Fruit fly (Drosophila melanogaster) whole organism, prepupa: Measurements from ENCODE around the gene CheB38c.

ENCODE experiments used
- CG10631 ChIP-seq: fragments of 200-800 bp; sonication (Bioruptor generic); optimal IDR thresholded peaks from 2 replicates; lab custom pipeline; 2016; ENCODE audit warnings: missing biosample characterization, missing genetic modification characterization
- CG11294 ChIP-seq: fragments of 200-800 bp; sonication (Bioruptor generic); IDR thresholded peaks from 2 replicates; pipeline ENCODE4 v1.3.6; 2022; ENCODE audit warnings: missing biosample characterization, missing genetic modification characterization
- CG11762 ChIP-seq: fragments of 200-800 bp; sonication (Bioruptor generic); optimal IDR thresholded peaks from 3 replicates; lab custom pipeline; 2016; ENCODE audit warnings: missing biosample characterization, missing genetic modification characterization; ENCODE audit not compliant: insufficient read depth
- CG11902 ChIP-seq: fragments of 200-800 bp; sonication (Bioruptor generic); optimal IDR thresholded peaks from 3 replicates; lab custom pipeline; 2016; ENCODE audit warnings: missing biosample characterization, missing genetic modification characterization
- CG1621 ChIP-seq: fragments of 200-800 bp; sonication (Bioruptor generic); optimal IDR thresholded peaks from 3 replicates; lab custom pipeline; 2018; ENCODE audit warnings: missing biosample characterization, mild to moderate bottlenecking, missing genetic modification characterization
- CG16779 ChIP-seq: fragments of 200-800 bp; sonication (Bioruptor generic); optimal IDR thresholded peaks from 3 replicates; lab custom pipeline; 2017; ENCODE audit warnings: missing biosample characterization, mild to moderate bottlenecking, missing genetic modification characterization
- CG32006 ChIP-seq: fragments of 200-800 bp; sonication (Bioruptor generic); optimal IDR thresholded peaks from 3 replicates; lab custom pipeline; 2017; ENCODE audit warnings: missing biosample characterization, mild to moderate bottlenecking, missing genetic modification characterization
- CG3919 ChIP-seq: fragments of 200-800 bp; sonication (Bioruptor generic); optimal IDR thresholded peaks from 3 replicates; lab custom pipeline; 2016; ENCODE audit warnings: missing biosample characterization, missing genetic modification characterization
- CG4318 ChIP-seq: fragments of 200-800 bp; sonication (Bioruptor generic); optimal IDR thresholded peaks from 3 replicates; lab custom pipeline; 2017; ENCODE audit warnings: missing biosample characterization, mild to moderate bottlenecking, missing genetic modification characterization
- CG6163 ChIP-seq: fragments of 200-800 bp; sonication (Bioruptor generic); IDR thresholded peaks from 3 replicates; pipeline ENCODE4 v1.3.6; 2022; ENCODE audit warnings: missing biosample characterization, missing genetic modification characterization
- CG6276 ChIP-seq: fragments of 200-800 bp; sonication (Bioruptor generic); optimal IDR thresholded peaks from 2 replicates; lab custom pipeline; 2017; ENCODE audit warnings: missing biosample characterization, mild to moderate bottlenecking, missing genetic modification characterization
- CG7368 ChIP-seq: fragments of 200-800 bp; sonication (Bioruptor generic); optimal IDR thresholded peaks from 3 replicates; lab custom pipeline; 2016; ENCODE audit warnings: missing biosample characterization, missing genetic modification characterization
- CG8119 ChIP-seq: fragments of 200-800 bp; sonication (Bioruptor generic); IDR thresholded peaks from 3 replicates; pipeline ENCODE4 v1.3.6; 2022; ENCODE audit warnings: missing biosample characterization, missing genetic modification characterization
- CG8632 ChIP-seq: fragments of 200-800 bp; sonication (Bioruptor generic); optimal IDR thresholded peaks from 3 replicates; lab custom pipeline; 2016; ENCODE audit warnings: missing biosample characterization, missing genetic modification characterization
- Eip75B ChIP-seq: fragments of 200-800 bp; sonication (Bioruptor generic); optimal IDR thresholded peaks from 3 replicates; lab custom pipeline; 2016; ENCODE audit warnings: missing biosample characterization, missing genetic modification characterization
- Eip78C ChIP-seq: fragments of 200-800 bp; sonication (Bioruptor generic); peaks from one replicate; lab custom pipeline; 2016; ENCODE audit warnings: missing biosample characterization, missing genetic modification characterization
- Eip93F ChIP-seq: fragments of 200-800 bp; sonication (Bioruptor generic); optimal IDR thresholded peaks from 2 replicates; lab custom pipeline; 2016; ENCODE audit warnings: missing biosample characterization, mild to moderate bottlenecking, missing genetic modification characterization
- Ets96B ChIP-seq: fragments of 200-800 bp; optimal IDR thresholded peaks from 2 replicates; lab custom pipeline; 2019; ENCODE audit warnings: missing biosample characterization, mild to moderate bottlenecking, missing genetic modification characterization, moderate library complexity
- Hr39 ChIP-seq: fragments of 200-800 bp; sonication (Bioruptor generic); optimal IDR thresholded peaks from 2 replicates; lab custom pipeline; 2016; ENCODE audit warnings: missing biosample characterization, missing genetic modification characterization
- Hr4 ChIP-seq: fragments of 200-800 bp; sonication (Bioruptor generic); optimal IDR thresholded peaks from 3 replicates; lab custom pipeline; 2016; ENCODE audit warnings: missing biosample characterization, missing genetic modification characterization
- Smox ChIP-seq: fragments of 200-800 bp; sonication (Bioruptor generic); optimal IDR thresholded peaks from 3 replicates; lab custom pipeline; 2016; ENCODE audit warnings: missing biosample characterization, missing genetic modification characterization
- Sox102F ChIP-seq: fragments of 200-800 bp; sonication (Bioruptor generic); optimal IDR thresholded peaks from 2 replicates; lab custom pipeline; 2016; ENCODE audit warnings: missing biosample characterization, mild to moderate bottlenecking, missing genetic modification characterization
- Sox14 ChIP-seq: fragments of 200-800 bp; sonication (Bioruptor generic); optimal IDR thresholded peaks from 3 replicates; lab custom pipeline; 2016; ENCODE audit warnings: missing biosample characterization, missing genetic modification characterization
- Sox15 ChIP-seq: fragments of 200-800 bp; sonication (Bioruptor generic); optimal IDR thresholded peaks from 3 replicates; lab custom pipeline; 2016; ENCODE audit warnings: missing biosample characterization, missing genetic modification characterization
- achi ChIP-seq: fragments of 200-800 bp; sonication (Bioruptor generic); optimal IDR thresholded peaks from 3 replicates; lab custom pipeline; 2016; ENCODE audit warnings: missing biosample characterization, missing genetic modification characterization
- dsx ChIP-seq: fragments of 200-800 bp; optimal IDR thresholded peaks from 3 replicates; lab custom pipeline; 2019; ENCODE audit warnings: missing biosample characterization, mild to moderate bottlenecking, missing genetic modification characterization, moderate library complexity; ENCODE audit not compliant: poor library complexity, severe bottlenecking
- esn ChIP-seq: fragments of 200-800 bp; sonication (Bioruptor generic); optimal IDR thresholded peaks from 2 replicates; lab custom pipeline; 2016; ENCODE audit warnings: missing biosample characterization, mild to moderate bottlenecking, missing genetic modification characterization, moderate library complexity
- fkh ChIP-seq: fragments of 200-800 bp; sonication (Bioruptor generic); optimal IDR thresholded peaks from 3 replicates; lab custom pipeline; 2017; ENCODE audit warnings: missing biosample characterization, mild to moderate bottlenecking, missing genetic modification characterization, moderate library complexity
- pdm3 ChIP-seq: fragments of 200-800 bp; sonication (Bioruptor generic); optimal IDR thresholded peaks from 3 replicates; lab custom pipeline; 2016; ENCODE audit warnings: missing biosample characterization, missing genetic modification characterization
- salr ChIP-seq, 2 experiments: fragments of 200-800 bp; sonication (Bioruptor generic); optimal IDR thresholded peaks; 3 replicates each; lab custom pipeline; 2016 to 2018; ENCODE audit warnings: missing biosample characterization in 2 of 2, missing genetic modification characterization in 2 of 2, mild to moderate bottlenecking in 1 of 2
- ss ChIP-seq, 2 experiments: fragments of 200-800 bp; sonication (Bioruptor generic); optimal IDR thresholded peaks; 2 replicates in 1 of 2; 3 replicates in 1 of 2; lab custom pipeline; 2017 to 2018; ENCODE audit warnings: mild to moderate bottlenecking in 2 of 2, missing biosample characterization in 2 of 2, missing genetic modification characterization in 2 of 2, moderate library complexity in 1 of 2
- svp ChIP-seq: fragments of 200-800 bp; sonication (Bioruptor generic); peaks from one replicate; lab custom pipeline; 2016; ENCODE audit warnings: missing biosample characterization, missing genetic modification characterization
- topi ChIP-seq: fragments of 200-800 bp; sonication (Bioruptor generic); optimal IDR thresholded peaks from 3 replicates; lab custom pipeline; 2016; ENCODE audit warnings: missing biosample characterization, missing genetic modification characterization
- vri ChIP-seq: fragments of 200-800 bp; sonication (Bioruptor generic); optimal IDR thresholded peaks from 3 replicates; lab custom pipeline; 2016; ENCODE audit warnings: missing biosample characterization, mild to moderate bottlenecking, missing genetic modification characterization

Gene CheB38c

dm6 chr2L:20787271-20787791, 33.3 kb downstream of the CheB38c start, which contains the start of gene Pomp (continued):
- peak; percentile 54 for TF ChIP-seq CG11902 (GFP tag; lab: Kevin White, UChicago)
- peak; percentile 71 for TF ChIP-seq pdm3 (GFP tag; lab: Kevin White, UChicago)
- TF ChIP-seq salr (GFP tag; optimal IDR thresholded peaks at IDR 0.05; lab: Kevin White, UChicago) = peak; percentile 6 to 22
- peak; percentile 75 for TF ChIP-seq CG32006 (GFP tag; lab: Kevin White, UChicago)
- TF ChIP-seq Hr4 = peak; percentile 75
- peak; percentile 16 for TF ChIP-seq CG1621 (tag; lab: Kevin White, UChicago)
- peak; percentile 70 for TF ChIP-seq CG6163
- TF ChIP-seq CG4318 (GFP tag; lab: Kevin White, UChicago) = peak; percentile 49
- TF ChIP-seq CG3919 = peak; percentile 84

- no peak for TF ChIP-seq Smox
- TF ChIP-seq Sox14 (GFP tag; lab: Kevin White, UChicago) = no peak
- TF ChIP-seq achi (GFP tag; lab: Kevin White, UChicago) = no peak
- no peak for TF ChIP-seq CG8119 (GFP tag; lab: Robert Waterston, UW)
- TF ChIP-seq CG11294 = no peak
- TF ChIP-seq CG16779 (tag; lab: Kevin White, UChicago) = no peak
- TF ChIP-seq Hr39 = no peak
- TF ChIP-seq CG11762 (GFP tag; lab: Kevin White, UChicago) = no peak
- no peak for TF ChIP-seq salr (GFP tag; optimal IDR thresholded peaks at IDR 0.05; lab: Kevin White, UChicago)
- no peak for TF ChIP-seq dsx (GFP tag; lab: Kevin White, UChicago)
- TF ChIP-seq, all 60 proteins: peak for 0
Measured at dm6 chr2L:20785333-20785732, 35.3 kb downstream of the CheB38c start.

- TF ChIP-seq CG6276 (no peak), Eip93F (GFP tag; lab: Kevin White, UChicago) (no peak), achi (GFP tag; lab: Kevin White, UChicago) (no peak), CG8119 (GFP tag; lab: Robert Waterston, UW) (no peak)
Measured at dm6 chr2L:20783908-20784307, 36.8 kb downstream of the CheB38c start.

- TF ChIP-seq CG6163 = 0 out of 3 replicates have a peak, but pooled peaks have one; percentile 12
- TF ChIP-seq svp (GFP tag; lab: Kevin White, UChicago) = peak; percentile 48
- peak; percentile 5 for TF ChIP-seq esn (GFP tag; lab: Kevin White, UChicago)
- TF ChIP-seq Smox = peak; percentile 4
- TF ChIP-seq CG3919 = no peak
- no peak for TF ChIP-seq CG8632 (GFP tag; lab: Kevin White, UChicago)
- TF ChIP-seq Eip78C (GFP tag; lab: Kevin White, UChicago) = peak; percentile 16
Measured at dm6 chr2L:20783044-20783443, 37.6 kb downstream of the CheB38c start.

- TF ChIP-seq CG10631 (GFP tag; lab: Kevin White, UChicago) = no peak
- TF ChIP-seq fkh (GFP tag; lab: Kevin White, UChicago) = peak; percentile 94
- peak; percentile 45 for TF ChIP-seq vri (GFP tag; lab: Kevin White, UChicago)
- TF ChIP-seq topi (GFP tag; lab: Kevin White, UChicago) = peak; percentile 26
- TF ChIP-seq Ets96B (tag; lab: Kevin White, UChicago) = no peak
- TF ChIP-seq Sox102F (GFP tag; lab: Kevin White, UChicago) = no peak
- no peak for TF ChIP-seq salr (GFP tag; optimal IDR thresholded peaks at IDR 0.05; lab: Kevin White, UChicago)
- TF ChIP-seq Eip75B (GFP tag; lab: Kevin White, UChicago) = no peak
- no peak for TF ChIP-seq CG8119 (GFP tag; lab: Robert Waterston, UW)
- TF ChIP-seq ss (GFP tag; optimal IDR thresholded peaks at IDR 0.05; lab: Kevin White, UChicago) = no peak
- no peak for TF ChIP-seq pdm3 (GFP tag; lab: Kevin White, UChicago)
- no peak for TF ChIP-seq Sox15
- no peak for TF ChIP-seq CG7368 (GFP tag; lab: Kevin White, UChicago)
- TF ChIP-seq Smox = no peak
Measured at dm6 chr2L:20780768-20781167, 39.9 kb downstream of the CheB38c start.
